Worm (Caenorhabditis elegans) whole organism, early embryonic: ENCODE results near the gene syx-18.

Experiments used
- aly-1 ChIP-seq: sonication (generic microtip); optimal IDR thresholded peaks from 2 replicates; lab custom pipeline; 2016; ENCODE audit warnings: missing genetic modification characterization, missing compliant biosample characterization
- ceh-13 ChIP-seq: fragments of 200-800 bp; sonication (Bioruptor generic); optimal IDR thresholded peaks from 2 replicates; lab custom pipeline; 2018; ENCODE audit warnings: mild to moderate bottlenecking, missing genetic modification characterization, missing compliant biosample characterization
- hmbx-1 ChIP-seq: sonication (generic microtip); optimal IDR thresholded peaks from 2 replicates; lab custom pipeline; 2016; ENCODE audit warnings: mild to moderate bottlenecking, missing genetic modification characterization, missing compliant biosample characterization
- pes-1 ChIP-seq: fragments of 200-800 bp; sonication (Bioruptor generic); IDR thresholded peaks from 2 replicates; pipeline ENCODE4 v1.3.6; 2022; ENCODE audit warnings: missing genetic modification reagents, missing genetic modification characterization, missing compliant biosample characterization
- tbx-11 ChIP-seq: fragments of 200-800 bp; sonication (Bioruptor generic); IDR thresholded peaks from 2 replicates; pipeline ENCODE4 v1.3.6; 2022; ENCODE audit warnings: missing genetic modification characterization, missing compliant biosample characterization
- tbx-37 ChIP-seq: fragments of 200-800 bp; sonication (Bioruptor generic); conservative IDR thresholded peaks from 2 replicates; pipeline ENCODE4 v1.3.6; 2022; ENCODE audit warnings: missing genetic modification reagents, missing genetic modification characterization, missing compliant biosample characterization

- TF ChIP-seq aly-1 (tag; lab: Kevin White, UChicago) (peak; percentile 11), tbx-11 (GFP tag; lab: Robert Waterston, UW) (no peak), tbx-37 (no peak), ceh-13 (GFP tag; lab: Kevin White, UChicago) (no peak), pes-1 (GFP tag; lab: Robert Waterston, UW) (no peak), hmbx-1 (tag; lab: Kevin White, UChicago) (no peak)
Measured at ce11 chrV:6658765-6659164, 3.5 kb upstream of the syx-18 start.
